Worm (Caenorhabditis elegans) whole organism, L4/young adult: Measurements from ENCODE around the gene C23G10.1.

ENCODE experiments used
- W03F9.2 ChIP-seq: fragments of 150-350 bp; optimal IDR thresholded peaks from 2 replicates; lab custom pipeline; 2014; ENCODE audit warnings: missing biosample characterization, missing genetic modification characterization
- dao-5 ChIP-seq: sonication (generic microtip); optimal IDR thresholded peaks from 2 replicates; lab custom pipeline; 2016; ENCODE audit warnings: missing genotype, missing genetic modification characterization, moderate library complexity, missing compliant biosample characterization
- him-1 ChIP-seq: sonication (generic microtip); optimal IDR thresholded peaks from 2 replicates; lab custom pipeline; 2016; ENCODE audit warnings: missing genotype, missing genetic modification reagents, missing genetic modification characterization, missing compliant biosample characterization

ce11 chrIII:6207046-6207445, 2.0 kb upstream of the C23G10.1 start:
- TF ChIP-seq him-1 (tag; lab: Kevin White, UChicago) = no peak
- TF ChIP-seq dao-5 (tag; lab: Kevin White, UChicago) = no peak
- no peak for TF ChIP-seq W03F9.2 (tag; lab: Kevin White, UChicago)
